Fruit fly (Drosophila melanogaster): ENCODE measurements around the gene Ype.

The Ype gene

DNA sequence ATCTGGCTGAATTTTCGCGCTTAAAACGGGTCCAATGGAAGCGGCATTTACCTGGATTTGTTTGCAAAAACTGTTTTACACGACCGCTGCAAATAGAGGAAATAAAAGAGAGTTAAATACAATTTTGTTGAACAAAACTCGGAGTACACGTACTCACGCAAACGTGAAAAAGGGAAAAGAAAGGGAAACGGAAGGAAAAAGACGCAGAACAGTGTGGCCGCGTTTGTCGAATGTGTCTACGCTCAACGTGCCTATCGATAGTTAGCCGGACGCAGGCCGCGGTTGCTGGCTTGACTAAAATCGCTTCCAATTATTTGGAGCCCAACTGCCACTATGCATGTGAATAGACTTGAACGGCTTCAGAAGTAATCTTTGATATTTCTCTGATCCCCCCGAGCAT is 49.8 kb downstream of the Ype start, which contains the start of gene RpS15Aa (continued):
- TF ChIP-seq CG32006 (GFP tag; optimal IDR thresholded peaks at IDR 0.05) (peak; percentile 14), CG11294 (GFP tag; IDR thresholded peaks at IDR 0.05) (no peak), CG15336 (GFP tag; IDR thresholded peaks at IDR 0.05) (no peak), Sox14 (GFP tag; optimal IDR thresholded peaks at IDR 0.05) (no peak), Ets96B (tag; optimal IDR thresholded peaks at IDR 0.05) (peak; percentile 22), pdm3 (GFP tag; optimal IDR thresholded peaks at IDR 0.05) (peak; percentile 26), dac (GFP tag; optimal IDR thresholded peaks at IDR 0.05) (no peak), Met (GFP tag; optimal IDR thresholded peaks at IDR 0.05) (peak; percentile 66), CG16779 (tag; optimal IDR thresholded peaks at IDR 0.05) (peak; percentile 48), eg (GFP tag; IDR thresholded peaks at IDR 0.05) (peak; percentile 68), dsx (GFP tag; optimal IDR thresholded peaks at IDR 0.05; ENCODE audit: poor library complexity, severe bottlenecking) (peak; percentile 1), Hr39 (GFP tag; optimal IDR thresholded peaks at IDR 0.05) (peak; percentile 65), CG10631 (GFP tag; optimal IDR thresholded peaks at IDR 0.05) (no peak), CG3919 (GFP tag; optimal IDR thresholded peaks at IDR 0.05) (peak; percentile 76), esn (GFP tag; optimal IDR thresholded peaks at IDR 0.05) (peak; percentile 68), Eip78C (GFP tag) (peak; percentile 69), CG6808 (GFP tag; optimal IDR thresholded peaks at IDR 0.05) (peak; percentile 48), CG9139 (GFP tag; optimal IDR thresholded peaks at IDR 0.05) (peak; percentile 71), CG1621 (tag; optimal IDR thresholded peaks at IDR 0.05) (peak; percentile 56), fd85E (GFP tag; optimal IDR thresholded peaks at IDR 0.05) (peak; percentile 61)
